Fruit fly (Drosophila melanogaster): ENCODE data around the gene CG17672.

DNA sequence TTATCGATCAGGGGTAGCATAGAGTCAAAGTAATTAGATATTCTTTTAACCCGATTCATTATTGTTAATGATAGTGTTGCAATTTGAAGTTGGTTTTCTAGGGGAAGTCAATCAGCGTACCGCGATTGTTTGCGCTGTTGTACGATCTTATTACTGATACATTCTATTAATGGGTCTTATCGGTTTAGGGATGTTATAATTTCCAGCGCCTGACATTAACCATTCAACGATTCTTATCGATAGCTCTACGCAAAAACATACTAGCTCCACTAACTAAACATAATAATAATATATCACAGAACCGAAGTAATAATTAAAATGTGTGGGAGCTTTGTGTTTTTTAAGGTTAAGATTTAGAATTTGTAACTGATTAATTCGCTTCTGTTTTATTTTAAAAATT lies 17.3 kb upstream of the CG17672 start, which contains the start of gene Cul6:
- TF ChIP-seq Mad (GFP tag; optimal IDR thresholded peaks at IDR 0.05) (no peak), sqz (GFP tag; optimal IDR thresholded peaks at IDR 0.05) (no peak), Oaz (GFP tag; IDR thresholded peaks at IDR 0.05) (no peak), Hey (tag; optimal IDR thresholded peaks at IDR 0.05) (no peak), jigr1 (GFP tag; IDR thresholded peaks at IDR 0.05) (no peak), peb (GFP tag; IDR thresholded peaks at IDR 0.05) (no peak), CG11398 (GFP tag; optimal IDR thresholded peaks at IDR 0.05) (no peak)

All from whole organism, embryonic.